Worm (Caenorhabditis elegans): ENCODE measurements around the gene nspe-2.

DNA sequence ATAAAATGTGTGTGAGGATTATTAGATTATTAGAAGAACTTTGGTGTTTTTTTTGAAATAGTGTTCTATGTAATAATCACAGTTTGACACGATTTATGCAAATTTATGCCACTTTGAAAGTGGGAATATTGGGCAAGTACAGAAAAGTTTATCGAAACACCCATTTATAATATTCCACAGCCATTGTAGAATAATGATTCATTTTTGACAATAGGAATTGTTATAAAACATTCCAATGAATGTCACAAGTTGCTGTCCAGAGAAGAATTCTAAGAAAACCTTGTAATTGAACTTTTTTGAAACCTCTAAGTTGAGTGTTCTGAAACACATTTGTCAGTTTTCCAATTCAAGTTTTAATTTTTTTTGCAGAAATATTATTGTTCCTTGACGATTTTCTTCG is 7.0 kb downstream of the nspe-2 start, which contains the start of gene nspe-4:
- TF ChIP-seq nhr-11 (tag; optimal IDR thresholded peaks at IDR 0.05) (no peak), snpc-4 (tag; optimal IDR thresholded peaks at IDR 0.05) (no peak), unc-39 (tag; optimal IDR thresholded peaks at IDR 0.05) (no peak), nhr-12 (tag; optimal IDR thresholded peaks at IDR 0.05) (no peak), lsy-2 (tag; optimal IDR thresholded peaks at IDR 0.05) (no peak), lin-11 (tag; optimal IDR thresholded peaks at IDR 0.05) (no peak), fos-1 (tag; optimal IDR thresholded peaks at IDR 0.05) (no peak), aly-2 (tag; optimal IDR thresholded peaks at IDR 0.05) (no peak)

All from whole organism, L2 larva.